Worm (Caenorhabditis elegans) whole organism, late embryonic: ENCODE results near the gene drap-1.

Experiments used
- ceh-22 ChIP-seq: sonication (generic microtip); optimal IDR thresholded peaks from 2 replicates; lab custom pipeline; 2017; ENCODE audit warnings: missing biosample characterization, missing genetic modification characterization
- ceh-30 ChIP-seq: fragments of 150-350 bp; optimal IDR thresholded peaks from 2 replicates; lab custom pipeline; 2014; ENCODE audit warnings: missing biosample characterization, missing genetic modification characterization
- che-1 ChIP-seq: sonication (generic microtip); optimal IDR thresholded peaks from 2 replicates; lab custom pipeline; 2016; ENCODE audit warnings: mild to moderate bottlenecking, missing genetic modification characterization, missing compliant biosample characterization
- fkh-10 ChIP-seq: fragments of 150-350 bp; optimal IDR thresholded peaks from 2 replicates; lab custom pipeline; 2014; ENCODE audit warnings: missing biosample characterization, missing genetic modification reagents, missing genetic modification characterization
- fkh-6 ChIP-seq: sonication (generic microtip); optimal IDR thresholded peaks from 2 replicates; lab custom pipeline; 2016; ENCODE audit warnings: missing genetic modification characterization, missing compliant biosample characterization
- npax-4 ChIP-seq: sonication (generic microtip); optimal IDR thresholded peaks from 2 replicates; lab custom pipeline; 2016; ENCODE audit warnings: missing genetic modification characterization, missing compliant biosample characterization
- pha-2 ChIP-seq: sonication (generic microtip); optimal IDR thresholded peaks from 2 replicates; lab custom pipeline; 2017; ENCODE audit warnings: mild to moderate bottlenecking, missing genetic modification characterization, missing compliant biosample characterization
- rnt-1 ChIP-seq: sonication (generic microtip); optimal IDR thresholded peaks from 2 replicates; lab custom pipeline; 2016; ENCODE audit warnings: missing genetic modification characterization, missing compliant biosample characterization
- tbx-2 ChIP-seq: sonication (generic microtip); optimal IDR thresholded peaks from 2 replicates; lab custom pipeline; 2016; ENCODE audit warnings: missing genetic modification characterization, missing compliant biosample characterization
- tbx-7 ChIP-seq: sonication (generic microtip); optimal IDR thresholded peaks from 2 replicates; lab custom pipeline; 2016; ENCODE audit warnings: missing genotype, missing genetic modification characterization, missing compliant biosample characterization
- ztf-16 ChIP-seq: sonication (generic microtip); optimal IDR thresholded peaks from 2 replicates; lab custom pipeline; 2017; ENCODE audit warnings: missing genetic modification characterization, missing compliant biosample characterization

DNA sequence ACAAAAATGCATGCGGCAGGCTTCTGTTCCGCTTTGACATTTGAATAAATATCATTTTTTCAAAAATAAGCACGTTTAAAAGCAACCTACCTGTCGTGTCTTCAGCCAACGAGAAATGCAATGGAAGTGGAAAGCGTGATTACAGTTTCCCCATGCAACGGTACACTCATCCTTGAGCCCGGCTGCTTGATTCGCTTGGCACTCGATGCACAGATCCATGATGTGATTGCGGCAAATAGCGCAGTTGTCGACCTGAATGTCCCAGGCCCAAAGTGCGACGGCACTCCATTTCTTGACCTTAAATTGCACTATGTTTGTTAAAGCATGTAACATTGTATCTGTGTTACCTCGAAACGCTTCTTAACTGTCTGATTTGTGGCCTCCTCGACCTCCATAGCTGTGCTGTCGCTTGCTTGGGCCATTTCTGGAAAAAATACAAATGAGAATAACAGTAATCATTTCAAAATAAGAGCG is 39.8 kb upstream of the drap-1 start, which contains the start of gene rbx-1:
- TF ChIP-seq tbx-7 (tag; lab: Kevin White, UChicago) (no peak), npax-4 (tag; lab: Kevin White, UChicago) (no peak), rnt-1 (tag; lab: Kevin White, UChicago) (no peak), ceh-22 (tag; lab: Kevin White, UChicago) (no peak), tbx-2 (no peak), pha-2 (tag; lab: Kevin White, UChicago) (no peak), ztf-16 (tag; lab: Kevin White, UChicago) (no peak), che-1 (no peak), fkh-6 (tag; lab: Kevin White, UChicago) (no peak), fkh-10 (no peak), ceh-30 (tag; lab: Kevin White, UChicago) (no peak)
